Worm (Caenorhabditis elegans): ENCODE results near the gene C18G1.8.
A peak's percentile ranks its signal among the peaks of the same experiment; 100 is the strongest.

ce11 chrV:4737727-4738126 lies 28.7 kb downstream of the C18G1.8 start, which contains the start of gene F39G3.2:
- TF ChIP-seq aha-1 (tag) (no peak), ctbp-1 (GFP tag; IDR thresholded peaks at IDR 0.05) (no peak), snpc-1.2 (GFP tag; IDR thresholded peaks at IDR 0.05) (no peak), unc-62 (GFP tag; optimal IDR thresholded peaks at IDR 0.05 in 1 of 2) (peak in 1 of 2 experiments; percentile 40), unc-62 (tag; optimal IDR thresholded peaks at IDR 0.05) (no peak), snpc-4 (tag; optimal IDR thresholded peaks at IDR 0.05) (no peak), rbr-2 (tag; optimal IDR thresholded peaks at IDR 0.05) (no peak), R02D3.7 (tag; optimal IDR thresholded peaks at IDR 0.05) (no peak), jun-1 (tag; optimal IDR thresholded peaks at IDR 0.05) (no peak), ceh-82 (tag; optimal IDR thresholded peaks at IDR 0.05) (no peak)

All from whole organism, L4 larva.